Fruit fly (Drosophila melanogaster): ENCODE results near the gene Orct2.

The Orct2 gene

DNA sequence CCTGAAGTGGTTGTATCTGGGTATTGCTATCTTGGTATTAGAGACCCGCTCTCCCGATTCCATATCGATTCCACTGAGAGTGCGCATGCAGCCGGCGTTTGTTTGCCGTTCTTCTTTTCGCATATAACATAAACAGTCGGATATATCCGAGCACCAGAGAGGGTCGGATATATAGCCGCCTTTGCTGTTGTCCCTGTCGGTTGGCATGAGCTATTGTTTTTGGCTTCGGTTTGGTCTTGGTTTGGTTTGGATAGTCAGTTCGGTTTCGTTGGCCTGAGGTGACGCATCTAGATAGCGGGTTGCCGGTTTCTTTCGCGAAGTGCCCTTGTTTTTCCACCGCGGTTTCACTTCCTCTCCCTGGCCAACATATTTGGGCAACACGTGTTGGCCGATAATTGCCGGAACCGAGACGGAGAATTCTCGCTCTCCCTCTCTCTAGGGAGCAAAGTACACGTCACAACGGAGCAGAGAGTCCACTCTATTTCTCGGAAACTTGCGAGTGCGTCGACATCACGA lies at the start of gene Orct2:
TSS of gene Orct2 (plus strand) at position 255 of the 516 bp plus-strand sequence.
- TF ChIP-seq Dll (optimal IDR thresholded peaks at IDR 0.05) (peak; percentile 34), CG8478 (optimal IDR thresholded peaks at IDR 0.05) (no peak), pan (optimal IDR thresholded peaks at IDR 0.05) (no peak), psq (optimal IDR thresholded peaks at IDR 0.05) (no peak)

DNA sequence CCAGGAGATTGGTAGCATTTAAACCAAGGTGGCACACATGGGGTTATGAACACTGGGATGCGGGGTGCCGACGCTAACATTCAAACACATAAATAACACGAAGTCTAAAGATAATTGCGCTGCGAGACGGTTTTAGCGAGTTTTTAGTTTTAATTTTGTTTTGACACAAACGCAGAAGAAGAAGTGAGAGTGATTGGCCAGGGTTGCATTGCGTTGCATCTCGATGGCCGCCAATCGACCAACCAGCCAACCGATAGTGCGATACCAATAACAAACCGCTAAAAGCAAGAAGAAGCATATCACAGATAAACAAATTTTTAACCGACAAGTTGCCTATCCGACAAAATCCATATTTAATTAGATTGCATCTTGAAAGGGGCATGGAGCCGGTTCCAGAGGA lies 46.1 kb upstream of the Orct2 start, which contains the start of the genes Spps and CG13609:
TSS of gene Spps (minus strand) at position 191 of the 400 bp plus-strand sequence.
TSS of gene CG13609 (plus strand) at position 280 of the 400 bp plus-strand sequence.
- no peak for TF ChIP-seq usp (GFP tag; optimal IDR thresholded peaks at IDR 0.05)
- no peak for TF ChIP-seq EcR (GFP tag; optimal IDR thresholded peaks at IDR 0.05)
- no peak for TF ChIP-seq CG8478 (optimal IDR thresholded peaks at IDR 0.05)
- TF ChIP-seq Dll (optimal IDR thresholded peaks at IDR 0.05): no peak
- no peak for TF ChIP-seq psq (optimal IDR thresholded peaks at IDR 0.05)
- no peak for TF ChIP-seq pan (optimal IDR thresholded peaks at IDR 0.05)

DNA sequence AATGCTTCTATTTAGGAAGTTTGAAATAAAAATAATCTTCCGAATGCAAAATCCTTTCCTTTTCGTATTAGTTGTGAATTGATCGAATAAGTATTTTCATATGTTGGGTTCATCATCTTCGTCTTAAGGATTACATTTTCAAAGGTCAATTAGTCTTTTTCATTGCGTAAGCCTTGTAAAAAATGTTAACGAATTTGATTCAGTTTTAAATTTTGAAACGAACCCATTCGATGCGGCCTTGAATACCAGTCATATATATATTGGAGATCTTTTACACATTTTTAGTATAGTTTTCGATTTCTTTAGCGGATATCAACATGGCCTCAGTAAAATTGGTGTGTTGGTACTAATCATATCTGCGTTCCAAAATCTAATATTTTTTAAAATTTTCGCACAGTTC lies 44.2 kb upstream of the Orct2 start, which contains the start of gene Acp95EF:
TSS of gene Acp95EF (plus strand) at position 301 of the 400 bp plus-strand sequence.
- TF ChIP-seq pan (optimal IDR thresholded peaks at IDR 0.05) (no peak), EcR (GFP tag; optimal IDR thresholded peaks at IDR 0.05) (no peak)

DNA sequence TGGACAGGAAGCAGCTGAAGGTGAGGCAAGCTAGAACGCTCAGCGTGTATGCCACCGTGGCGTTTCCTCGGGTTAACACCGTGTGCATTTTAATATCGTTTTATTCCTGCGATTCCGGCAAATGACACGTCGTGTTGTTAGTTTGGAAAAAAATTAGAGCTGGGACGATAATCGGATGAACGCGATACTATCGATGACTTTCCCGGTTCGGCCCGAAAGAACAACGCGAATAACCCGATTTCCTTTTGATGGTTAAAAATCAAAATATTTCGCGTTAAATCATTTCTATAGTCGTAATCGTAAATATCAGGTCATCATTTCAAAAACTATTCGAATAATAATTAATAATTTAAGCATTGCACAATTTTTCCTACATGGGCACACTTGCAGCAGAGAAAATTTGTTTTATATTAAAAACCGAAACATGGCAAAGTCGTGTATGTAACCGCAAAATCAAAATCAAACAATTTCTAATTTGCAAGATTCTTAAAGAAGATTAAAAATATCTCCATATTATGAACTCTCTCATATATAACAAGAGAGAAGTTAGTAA lies 42.9 kb upstream of the Orct2 start, which contains the start of gene Spase22-23:
TSS of gene Spase22-23 (minus strand) at position 166 of the 553 bp plus-strand sequence.
- TF ChIP-seq pan (optimal IDR thresholded peaks at IDR 0.05) (no peak), Dll (optimal IDR thresholded peaks at IDR 0.05) (no peak), usp (GFP tag; optimal IDR thresholded peaks at IDR 0.05) (no peak), CG8478 (optimal IDR thresholded peaks at IDR 0.05) (no peak), EcR (GFP tag; optimal IDR thresholded peaks at IDR 0.05) (no peak), psq (optimal IDR thresholded peaks at IDR 0.05) (no peak)

dm6 chr3R:24230423-24231205 lies 42.2 kb upstream of the Orct2 start, which contains the start of gene mask:
mask (plus strand) TSS chr3R:24230562.
- TF ChIP-seq EcR (GFP tag; optimal IDR thresholded peaks at IDR 0.05) (no peak), CG8478 (optimal IDR thresholded peaks at IDR 0.05) (peak; percentile 59)

dm6 chr3R:24231206-24231502 lies 41.7 kb upstream of the Orct2 start:
- TF ChIP-seq psq (optimal IDR thresholded peaks at IDR 0.05) (no peak), pan (optimal IDR thresholded peaks at IDR 0.05) (no peak), usp (GFP tag; optimal IDR thresholded peaks at IDR 0.05) (no peak), EcR (GFP tag; optimal IDR thresholded peaks at IDR 0.05) (no peak), CG8478 (optimal IDR thresholded peaks at IDR 0.05) (no peak), Dll (optimal IDR thresholded peaks at IDR 0.05) (no peak)

DNA sequence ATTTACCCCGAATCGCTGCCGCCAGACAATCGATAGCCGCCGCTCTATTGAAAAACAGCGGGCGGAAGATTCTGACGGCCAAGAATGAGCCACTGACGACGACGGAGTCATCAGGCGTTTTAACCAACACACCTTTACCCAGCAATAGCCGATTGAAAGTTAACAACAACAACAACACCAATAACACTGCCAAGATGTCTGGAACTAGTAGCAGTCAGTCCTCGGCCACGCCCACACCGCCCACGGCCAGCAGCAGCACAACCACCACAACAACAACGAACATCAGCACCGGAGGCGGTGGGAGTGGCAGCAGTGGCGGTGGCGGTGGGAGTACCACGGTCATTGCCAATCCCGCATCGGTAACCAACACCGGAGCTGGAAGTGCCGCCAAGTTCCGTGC lies 40.9 kb upstream of the Orct2 start:
- no peak for TF ChIP-seq CG8478 (optimal IDR thresholded peaks at IDR 0.05)

- TF ChIP-seq psq (optimal IDR thresholded peaks at IDR 0.05) (no peak), CG8478 (optimal IDR thresholded peaks at IDR 0.05) (peak; percentile 19), usp (GFP tag; optimal IDR thresholded peaks at IDR 0.05) (no peak)
Observed at dm6 chr3R:24233366-24234161, 39.3 kb upstream of the Orct2 start.

DNA sequence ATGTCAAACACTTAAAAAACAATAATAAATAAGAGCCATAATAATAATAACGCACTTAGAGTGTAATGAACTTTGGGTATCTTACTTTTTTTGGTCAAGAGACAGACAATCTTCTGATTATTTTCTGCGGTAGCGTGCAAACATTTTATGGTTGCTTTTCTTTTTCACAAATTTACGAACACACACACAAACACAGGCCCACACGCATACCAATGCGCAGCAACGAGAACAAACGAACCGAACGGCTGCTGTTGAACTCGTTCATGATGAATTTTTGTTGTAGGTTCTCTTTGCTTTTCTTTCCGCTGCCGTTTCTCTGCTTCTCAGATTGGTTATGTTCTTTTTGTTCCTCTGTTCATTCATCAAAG lies 38.7 kb upstream of the Orct2 start:
- TF ChIP-seq pan (optimal IDR thresholded peaks at IDR 0.05): no peak
- no peak for TF ChIP-seq CG8478 (optimal IDR thresholded peaks at IDR 0.05)
- no peak for TF ChIP-seq EcR (GFP tag; optimal IDR thresholded peaks at IDR 0.05)
- no peak for TF ChIP-seq usp (GFP tag; optimal IDR thresholded peaks at IDR 0.05)
- TF ChIP-seq psq (optimal IDR thresholded peaks at IDR 0.05): no peak
- TF ChIP-seq Dll (optimal IDR thresholded peaks at IDR 0.05): no peak

dm6 chr3R:24234721-24235120 lies 38.1 kb upstream of the Orct2 start:
- TF ChIP-seq psq (optimal IDR thresholded peaks at IDR 0.05): no peak
- no peak for TF ChIP-seq EcR (GFP tag; optimal IDR thresholded peaks at IDR 0.05)
- no peak for TF ChIP-seq Dll (optimal IDR thresholded peaks at IDR 0.05)
- TF ChIP-seq pan (optimal IDR thresholded peaks at IDR 0.05): no peak
- TF ChIP-seq CG8478 (optimal IDR thresholded peaks at IDR 0.05): no peak
- no peak for TF ChIP-seq usp (GFP tag; optimal IDR thresholded peaks at IDR 0.05)

- no peak for TF ChIP-seq psq (optimal IDR thresholded peaks at IDR 0.05)
- no peak for TF ChIP-seq pan (optimal IDR thresholded peaks at IDR 0.05)
- TF ChIP-seq CG8478 (optimal IDR thresholded peaks at IDR 0.05): no peak
- TF ChIP-seq Dll (optimal IDR thresholded peaks at IDR 0.05): no peak
- TF ChIP-seq EcR (GFP tag; optimal IDR thresholded peaks at IDR 0.05): no peak
- TF ChIP-seq usp (GFP tag; optimal IDR thresholded peaks at IDR 0.05): no peak
Observed at dm6 chr3R:24252494-24252893, 20.3 kb upstream of the Orct2 start, which contains the start of gene beta-PheRS. beta-PheRS (minus strand) TSS chr3R:24252679.

- no peak for TF ChIP-seq CG8478 (optimal IDR thresholded peaks at IDR 0.05)
- TF ChIP-seq EcR (GFP tag; optimal IDR thresholded peaks at IDR 0.05): no peak
- no peak for TF ChIP-seq psq (optimal IDR thresholded peaks at IDR 0.05)
- no peak for TF ChIP-seq Dll (optimal IDR thresholded peaks at IDR 0.05)
- no peak for TF ChIP-seq usp (GFP tag; optimal IDR thresholded peaks at IDR 0.05)
- no peak for TF ChIP-seq pan (optimal IDR thresholded peaks at IDR 0.05)
Observed at dm6 chr3R:24258333-24258732, 14.5 kb upstream of the Orct2 start.
